Worm (Caenorhabditis elegans) whole organism, L2 larva: ENCODE measurements around the gene F44E2.6.

Source experiments
- C34F6.9 ChIP-seq: fragments of 150-350 bp; optimal IDR thresholded peaks from 2 replicates; lab custom pipeline; 2014; ENCODE audit warnings: missing biosample characterization, missing genetic modification characterization
- F13H6.1 ChIP-seq: sonication (generic microtip); optimal IDR thresholded peaks from 2 replicates; lab custom pipeline; 2016; ENCODE audit warnings: missing genetic modification characterization, missing compliant biosample characterization
- R02D3.7 ChIP-seq: fragments of 150-350 bp; optimal IDR thresholded peaks from 2 replicates; lab custom pipeline; 2014; ENCODE audit warnings: missing biosample characterization, missing genetic modification characterization
- Y55F3AM.14 ChIP-seq: fragments of 200-800 bp; sonication (Bioruptor generic); optimal IDR thresholded peaks from 2 replicates; lab custom pipeline; 2018; ENCODE audit warnings: mild to moderate bottlenecking, missing genetic modification characterization, missing compliant biosample characterization
- ZK546.5 ChIP-seq: sonication (generic microtip); optimal IDR thresholded peaks from 2 replicates; lab custom pipeline; 2017; ENCODE audit warnings: missing biosample characterization, missing genetic modification characterization
- ama-1 ChIP-seq: fragments of 150-350 bp; optimal IDR thresholded peaks from 2 replicates; lab custom pipeline; 2018; ENCODE audit warnings: inconsistent platforms
- blmp-1 ChIP-seq: sonication (generic microtip); optimal IDR thresholded peaks from 2 replicates; lab custom pipeline; 2017; ENCODE audit warnings: missing genetic modification characterization, mild to moderate bottlenecking, missing compliant biosample characterization, antibody characterized with exemption, moderate library complexity; ENCODE audit not compliant: insufficient read depth
- ceh-16 ChIP-seq: fragments of 150-350 bp; optimal IDR thresholded peaks from 2 replicates; lab custom pipeline; 2014; ENCODE audit warnings: missing biosample characterization, missing genetic modification characterization
- ceh-82 ChIP-seq: fragments of 150-350 bp; optimal IDR thresholded peaks from 2 replicates; lab custom pipeline; 2014; ENCODE audit warnings: missing biosample characterization, missing genetic modification characterization
- crh-2 ChIP-seq: sonication (generic microtip); optimal IDR thresholded peaks from 2 replicates; lab custom pipeline; 2017; ENCODE audit warnings: missing biosample characterization, missing genetic modification characterization
- egl-27 ChIP-seq: sonication (generic microtip); optimal IDR thresholded peaks from 3 replicates; lab custom pipeline; 2017; ENCODE audit warnings: missing biosample characterization, missing genetic modification reagents, missing genetic modification characterization
- elt-3 ChIP-seq: sonication (generic microtip); optimal IDR thresholded peaks from 2 replicates; lab custom pipeline; 2017; ENCODE audit warnings: missing biosample characterization, missing genetic modification characterization
- fos-1 ChIP-seq: fragments of 150-350 bp; optimal IDR thresholded peaks from 2 replicates; lab custom pipeline; 2014; ENCODE audit warnings: missing biosample characterization, missing genetic modification characterization
- gmeb-1 ChIP-seq: fragments of 150-350 bp; optimal IDR thresholded peaks from 2 replicates; lab custom pipeline; 2014; ENCODE audit warnings: missing biosample characterization, missing genetic modification characterization
- lin-11 ChIP-seq: fragments of 150-350 bp; sonication (generic microtip); optimal IDR thresholded peaks from 2 replicates; lab custom pipeline; 2014; ENCODE audit warnings: missing biosample characterization, missing genetic modification characterization, inconsistent platforms, mixed read lengths
- lin-13 ChIP-seq: fragments of 150-350 bp; optimal IDR thresholded peaks from 2 replicates; lab custom pipeline; 2014; ENCODE audit warnings: missing biosample characterization, missing genetic modification reagents, missing genetic modification characterization
- lin-39 ChIP-seq: fragments of 150-350 bp; optimal IDR thresholded peaks from 2 replicates; lab custom pipeline; 2014; ENCODE audit warnings: missing biosample characterization, missing genetic modification reagents, missing genetic modification characterization
- lsy-2 ChIP-seq, 2 experiments: fragments of 150-350 bp in 1 of 2; sonication (generic microtip) in 1 of 2; optimal IDR thresholded peaks; 2 replicates each; lab custom pipeline; 2014 to 2017; ENCODE audit warnings: missing biosample characterization in 2 of 2, missing genetic modification characterization in 2 of 2
- mab-5 ChIP-seq: fragments of 150-350 bp; optimal IDR thresholded peaks from 2 replicates; lab custom pipeline; 2014; ENCODE audit warnings: missing biosample characterization, missing genetic modification characterization
- mdl-1 ChIP-seq, 2 experiments: fragments of 150-350 bp in 1 of 2; sonication (generic microtip) in 1 of 2; optimal IDR thresholded peaks; 2 replicates each; lab custom pipeline; 2017; ENCODE audit warnings: missing biosample characterization in 2 of 2, missing genetic modification characterization in 2 of 2
- nhr-10 ChIP-seq: sonication (generic microtip); optimal IDR thresholded peaks from 2 replicates; lab custom pipeline; 2017; ENCODE audit warnings: missing biosample characterization, missing genetic modification characterization
- nhr-12 ChIP-seq: fragments of 150-350 bp; optimal IDR thresholded peaks from 2 replicates; lab custom pipeline; 2014; ENCODE audit warnings: missing biosample characterization, missing genetic modification characterization
- nhr-129 ChIP-seq: fragments of 150-350 bp; optimal IDR thresholded peaks from 2 replicates; lab custom pipeline; 2014; ENCODE audit warnings: missing biosample characterization, missing genetic modification characterization
- nhr-21 ChIP-seq: fragments of 150-350 bp; optimal IDR thresholded peaks from 2 replicates; lab custom pipeline; 2014; ENCODE audit warnings: missing biosample characterization, missing genetic modification characterization
- nhr-25 ChIP-seq: fragments of 150-350 bp; sonication (generic microtip); optimal IDR thresholded peaks from 3 replicates; lab custom pipeline; 2014; ENCODE audit warnings: missing biosample characterization, missing genetic modification characterization
- nhr-6 ChIP-seq: fragments of 150-350 bp; optimal IDR thresholded peaks from 2 replicates; lab custom pipeline; 2014; ENCODE audit warnings: missing biosample characterization, missing genetic modification characterization
- nhr-77 ChIP-seq: fragments of 150-350 bp; optimal IDR thresholded peaks from 2 replicates; lab custom pipeline; 2014; ENCODE audit warnings: missing biosample characterization, missing genetic modification characterization
- peb-1 ChIP-seq: fragments of 150-350 bp; optimal IDR thresholded peaks from 2 replicates; lab custom pipeline; 2014; ENCODE audit warnings: missing biosample characterization, missing genetic modification characterization
- sem-4 ChIP-seq: fragments of 150-350 bp; optimal IDR thresholded peaks from 2 replicates; lab custom pipeline; 2014; ENCODE audit warnings: missing biosample characterization, missing genetic modification reagents, missing genetic modification characterization
- skn-1 ChIP-seq: sonication (generic microtip); optimal IDR thresholded peaks from 2 replicates; lab custom pipeline; 2017; ENCODE audit warnings: missing biosample characterization, missing genetic modification characterization
- sma-3 ChIP-seq: sonication (generic microtip); optimal IDR thresholded peaks from 2 replicates; lab custom pipeline; 2016; ENCODE audit warnings: missing genetic modification reagents, missing genetic modification characterization, missing compliant biosample characterization
- sma-9 ChIP-seq, 2 experiments: fragments of 150-350 bp in 1 of 2; sonication (generic microtip) in 1 of 2; optimal IDR thresholded peaks; 2 replicates each; lab custom pipeline; 2014 to 2016; ENCODE audit warnings: missing genetic modification characterization in 2 of 2, mild to moderate bottlenecking in 1 of 2, missing biosample characterization in 1 of 2, missing compliant biosample characterization in 1 of 2, missing genetic modification reagents in 1 of 2, moderate library complexity in 1 of 2
- snpc-4 ChIP-seq: fragments of 150-350 bp; optimal IDR thresholded peaks from 2 replicates; lab custom pipeline; 2014; ENCODE audit warnings: missing biosample characterization, missing genetic modification characterization
- unc-55 ChIP-seq: fragments of 150-350 bp; sonication (generic microtip); optimal IDR thresholded peaks from 3 replicates; lab custom pipeline; 2014; ENCODE audit warnings: missing biosample characterization, missing genetic modification reagents, missing genetic modification characterization
- zag-1 ChIP-seq: fragments of 150-350 bp; optimal IDR thresholded peaks from 2 replicates; lab custom pipeline; 2014; ENCODE audit warnings: missing biosample characterization, missing genetic modification characterization
- ztf-1 ChIP-seq: fragments of 200-800 bp; sonication (Bioruptor generic); conservative IDR thresholded peaks from 2 replicates; pipeline ENCODE4 v1.3.6; 2022; ENCODE audit warnings: missing genetic modification characterization, missing compliant biosample characterization
- ztf-4 ChIP-seq: fragments of 150-350 bp; optimal IDR thresholded peaks from 2 replicates; lab custom pipeline; 2014; ENCODE audit warnings: missing biosample characterization, missing genetic modification characterization

The F44E2.6 gene

ce11 chrIII:8866038-8866437 lies 21.0 kb upstream of the F44E2.6 start:
- TF ChIP-seq ceh-82 = no peak
- no peak for TF ChIP-seq sem-4 (tag; lab: Kevin White, UChicago)
- no peak for TF ChIP-seq crh-2 (tag; lab: Kevin White, UChicago)
- no peak for TF ChIP-seq egl-27

ce11 chrIII:8865294-8865766 lies 20.3 kb upstream of the F44E2.6 start:
- TF ChIP-seq mdl-1 (tag; optimal IDR thresholded peaks at IDR 0.05; lab: Kevin White, UChicago) (peak; percentile 17 to 31), fos-1 (tag; lab: Kevin White, UChicago) (peak; percentile 84), sem-4 (tag; lab: Kevin White, UChicago) (peak; percentile 51), lin-39 (tag; lab: Kevin White, UChicago) (no peak), ceh-16 (peak; percentile 2), nhr-10 (peak; percentile 50), nhr-25 (tag; lab: Kevin White, UChicago) (peak; percentile 47), lin-13 (GFP tag; lab: Kevin White, UChicago) (peak; percentile 65), snpc-4 (tag; lab: Kevin White, UChicago) (peak; percentile 3), F13H6.1 (tag; lab: Kevin White, UChicago) (peak; percentile 87), sma-3 (GFP tag; lab: Kevin White, UChicago) (peak; percentile 75), R02D3.7 (tag; lab: Kevin White, UChicago) (no peak), nhr-21 (tag; lab: Kevin White, UChicago) (peak; percentile 53), mab-5 (peak; percentile 3), nhr-77 (tag; lab: Kevin White, UChicago) (peak; percentile 18), gmeb-1 (tag; lab: Kevin White, UChicago) (peak; percentile 62), crh-2 (tag; lab: Kevin White, UChicago) (peak; percentile 75), elt-3 (no peak), peb-1 (no peak), Y55F3AM.14 (peak; percentile 87), lsy-2 (tag; optimal IDR thresholded peaks at IDR 0.05; lab: Kevin White, UChicago) (peak in 1 of 2 experiments; percentile 63), ceh-82 (no peak), nhr-129 (tag; lab: Kevin White, UChicago) (peak; percentile 57), ama-1 (peak; percentile 97), C34F6.9 (tag; lab: Kevin White, UChicago) (no peak)

ce11 chrIII:8858482-8858881 lies 13.5 kb upstream of the F44E2.6 start:
- no peak for TF ChIP-seq sem-4 (tag; lab: Kevin White, UChicago)
- no peak for TF ChIP-seq nhr-21 (tag; lab: Kevin White, UChicago)
- TF ChIP-seq C34F6.9 (tag; lab: Kevin White, UChicago) = no peak
- TF ChIP-seq gmeb-1 (tag; lab: Kevin White, UChicago) = no peak
- no peak for TF ChIP-seq lin-39 (tag; lab: Kevin White, UChicago)
- TF ChIP-seq, all 48 proteins: peak for 0

ce11 chrIII:8851961-8852360 lies 6.9 kb upstream of the F44E2.6 start, which contains the start of gene plg-1:
Gene plg-1, plus strand, starts transcription at chrIII:8852261.
- no peak for TF ChIP-seq sma-9 (GFP tag; optimal IDR thresholded peaks at IDR 0.05; lab: Kevin White, UChicago)
- no peak for TF ChIP-seq sma-9 (tag; optimal IDR thresholded peaks at IDR 0.05; lab: Kevin White, UChicago)
- TF ChIP-seq ama-1 = no peak
- no peak for TF ChIP-seq fos-1 (tag; lab: Kevin White, UChicago)
- no peak for TF ChIP-seq blmp-1 (tag; lab: Kevin White, UChicago)
- no peak for TF ChIP-seq ceh-16
- no peak for TF ChIP-seq nhr-129 (tag; lab: Kevin White, UChicago)
- TF ChIP-seq, all 48 proteins: peak for 0

- TF ChIP-seq crh-2 (tag; lab: Kevin White, UChicago) (peak; percentile 50), Y55F3AM.14 (no peak), ceh-82 (no peak), sma-3 (GFP tag; lab: Kevin White, UChicago) (peak; percentile 60), zag-1 (tag; lab: Kevin White, UChicago) (no peak), lsy-2 (tag; optimal IDR thresholded peaks at IDR 0.05; lab: Kevin White, UChicago) (peak; percentile 45 to 84), nhr-129 (tag; lab: Kevin White, UChicago) (peak; percentile 54), ZK546.5 (tag; lab: Kevin White, UChicago) (no peak), sem-4 (tag; lab: Kevin White, UChicago) (no peak), lin-11 (tag; lab: Kevin White, UChicago) (peak; percentile 31), sma-9 (GFP tag; optimal IDR thresholded peaks at IDR 0.05; lab: Kevin White, UChicago) (peak; percentile 70), sma-9 (tag; optimal IDR thresholded peaks at IDR 0.05; lab: Kevin White, UChicago) (no peak), ztf-4 (tag; lab: Kevin White, UChicago) (no peak), fos-1 (tag; lab: Kevin White, UChicago) (peak; percentile 18), ztf-1 (GFP tag; lab: Robert Waterston, UW) (no peak), nhr-12 (tag; lab: Kevin White, UChicago) (no peak), nhr-6 (peak; percentile 8), C34F6.9 (tag; lab: Kevin White, UChicago) (peak; percentile 87), skn-1 (peak; percentile 7), elt-3 (no peak), unc-55 (GFP tag; lab: Kevin White, UChicago) (peak; percentile 90), gmeb-1 (tag; lab: Kevin White, UChicago) (peak; percentile 91)
These were observed 5.6 kb upstream of the F44E2.6 start, which contains the start of gene F44E2.9 for ce11 chrIII:8850482-8851047. Gene F44E2.9, minus strand, starts transcription at chrIII:8850532.
